Worm (Caenorhabditis elegans) whole organism, L1 larva: ENCODE data around the gene ZK669.3.

Experiments used
- C16A3.4 ChIP-seq: fragments of 150-350 bp; optimal IDR thresholded peaks from 2 replicates; lab custom pipeline; 2014; ENCODE audit warnings: missing biosample characterization, missing genetic modification characterization
- F16B12.6 ChIP-seq: fragments of 150-350 bp; optimal IDR thresholded peaks from 2 replicates; lab custom pipeline; 2014; ENCODE audit warnings: missing biosample characterization, missing genetic modification characterization
- alr-1 ChIP-seq: fragments of 200-800 bp; sonication (Bioruptor generic); optimal IDR thresholded peaks from 2 replicates; lab custom pipeline; 2018; ENCODE audit warnings: borderline replicate concordance, mild to moderate bottlenecking, missing genetic modification characterization, missing compliant biosample characterization
- ama-1 ChIP-seq: fragments of 150-350 bp; optimal IDR thresholded peaks from 2 replicates; lab custom pipeline; 2014
- blmp-1 ChIP-seq: fragments of 150-350 bp; optimal IDR thresholded peaks from 2 replicates; lab custom pipeline; 2014; ENCODE audit warnings: missing biosample characterization, missing genetic modification characterization
- ceh-63 ChIP-seq: fragments of 200-800 bp; sonication (Bioruptor generic); optimal IDR thresholded peaks from 2 replicates; lab custom pipeline; 2018; ENCODE audit warnings: mild to moderate bottlenecking, missing genetic modification characterization, missing compliant biosample characterization
- ceh-8 ChIP-seq: fragments of 200-800 bp; sonication (Bioruptor generic); optimal IDR thresholded peaks from 2 replicates; lab custom pipeline; 2018; ENCODE audit warnings: mild to moderate bottlenecking, missing genetic modification characterization, moderate library complexity, missing compliant biosample characterization
- ceh-82 ChIP-seq, 3 experiments: fragments of 150-350 bp in 1 of 3; sonication (generic microtip) in 2 of 3; optimal IDR thresholded peaks; 2 replicates each; lab custom pipeline; 2014 to 2017; ENCODE audit warnings: missing biosample characterization in 3 of 3, missing genetic modification characterization in 3 of 3
- ces-1 ChIP-seq: fragments of 150-350 bp; optimal IDR thresholded peaks from 2 replicates; lab custom pipeline; 2014; ENCODE audit warnings: missing biosample characterization, missing genetic modification reagents, missing genetic modification characterization
- dsc-1 ChIP-seq: sonication (generic microtip); optimal IDR thresholded peaks from 2 replicates; lab custom pipeline; 2016; ENCODE audit warnings: mild to moderate bottlenecking, missing genetic modification characterization, missing compliant biosample characterization
- efl-1 ChIP-seq, 4 experiments: fragments of 150-350 bp; optimal IDR thresholded peaks in 3 of 4; peaks in 1 of 4; 1 replicate in 1 of 4; 2 replicates in 3 of 4; lab custom pipeline; 2014; ENCODE audit warnings: missing biosample characterization in 2 of 4, missing genetic modification characterization in 2 of 4, missing genetic modification reagents in 2 of 4
- egl-13 ChIP-seq: sonication (generic microtip); optimal IDR thresholded peaks from 2 replicates; lab custom pipeline; 2016; ENCODE audit warnings: missing genotype, missing genetic modification reagents, missing genetic modification characterization, missing compliant biosample characterization
- ets-5 ChIP-seq: fragments of 200-800 bp; sonication (Bioruptor generic); IDR thresholded peaks from 2 replicates; pipeline ENCODE4 v1.3.6; 2022; ENCODE audit warnings: missing genetic modification characterization, missing compliant biosample characterization
- fkh-10 ChIP-seq: sonication (generic microtip); optimal IDR thresholded peaks from 2 replicates; lab custom pipeline; 2017; ENCODE audit warnings: missing biosample characterization, missing genetic modification reagents, missing genetic modification characterization
- fkh-4 ChIP-seq: sonication (generic microtip); optimal IDR thresholded peaks from 2 replicates; lab custom pipeline; 2016; ENCODE audit warnings: missing compliant biosample characterization, missing genetic modification characterization, borderline replicate concordance
- isw-1 ChIP-seq: fragments of 200-800 bp; sonication (Bioruptor generic); IDR thresholded peaks from 2 replicates; pipeline ENCODE4 v1.3.6; 2022; ENCODE audit warnings: missing genetic modification characterization, missing compliant biosample characterization
- jun-1 ChIP-seq: fragments of 150-350 bp; optimal IDR thresholded peaks from 2 replicates; lab custom pipeline; 2014; ENCODE audit warnings: missing biosample characterization, missing genetic modification reagents, missing genetic modification characterization
- lin-13 ChIP-seq: fragments of 150-350 bp; optimal IDR thresholded peaks from 2 replicates; lab custom pipeline; 2014; ENCODE audit warnings: missing biosample characterization, missing genetic modification reagents, missing genetic modification characterization
- lin-14 ChIP-seq: fragments of 200-800 bp; sonication (Bioruptor generic); optimal IDR thresholded peaks from 2 replicates; lab custom pipeline; 2018; ENCODE audit warnings: mild to moderate bottlenecking, missing genetic modification characterization, moderate library complexity, missing compliant biosample characterization
- lsy-2 ChIP-seq, 2 experiments: fragments of 150-350 bp; optimal IDR thresholded peaks; 2 replicates each; lab custom pipeline; 2014; ENCODE audit warnings: missing biosample characterization in 2 of 2, missing genetic modification characterization in 2 of 2
- mep-1 ChIP-seq: fragments of 150-350 bp; optimal IDR thresholded peaks from 2 replicates; lab custom pipeline; 2014; ENCODE audit warnings: missing biosample characterization, missing genetic modification characterization
- nhr-11 ChIP-seq: fragments of 150-350 bp; optimal IDR thresholded peaks from 2 replicates; lab custom pipeline; 2014; ENCODE audit warnings: missing biosample characterization, missing genetic modification characterization
- nhr-12 ChIP-seq: sonication (generic microtip); optimal IDR thresholded peaks from 2 replicates; lab custom pipeline; 2017; ENCODE audit warnings: missing biosample characterization, missing genetic modification characterization
- nhr-20 ChIP-seq: sonication (generic microtip); optimal IDR thresholded peaks from 2 replicates; lab custom pipeline; 2016; ENCODE audit warnings: mild to moderate bottlenecking, missing genetic modification characterization, missing compliant biosample characterization
- nhr-28 ChIP-seq: fragments of 150-350 bp; optimal IDR thresholded peaks from 2 replicates; lab custom pipeline; 2014; ENCODE audit warnings: missing biosample characterization, missing genetic modification characterization
- nhr-71 ChIP-seq: sonication (generic microtip); optimal IDR thresholded peaks from 2 replicates; lab custom pipeline; 2016; ENCODE audit warnings: mild to moderate bottlenecking, missing genetic modification characterization, moderate library complexity, missing compliant biosample characterization
- nhr-77 ChIP-seq: fragments of 150-350 bp; optimal IDR thresholded peaks from 2 replicates; lab custom pipeline; 2014; ENCODE audit warnings: missing biosample characterization, missing genetic modification characterization
- nhr-85 ChIP-seq: sonication (generic microtip); peaks from one replicate; lab custom pipeline; 2016; ENCODE audit warnings: missing genetic modification characterization, inconsistent platforms, missing compliant biosample characterization
- nhr-90 ChIP-seq: sonication (generic microtip); optimal IDR thresholded peaks from 2 replicates; lab custom pipeline; 2016; ENCODE audit warnings: mild to moderate bottlenecking, missing genetic modification characterization, missing compliant biosample characterization; ENCODE audit not compliant: poor library complexity
- pag-3 ChIP-seq: sonication (generic microtip); optimal IDR thresholded peaks from 2 replicates; lab custom pipeline; 2017; ENCODE audit warnings: missing genetic modification characterization, mild to moderate bottlenecking, missing compliant biosample characterization, antibody characterized with exemption, borderline replicate concordance; ENCODE audit not compliant: insufficient read depth
- pax-3 ChIP-seq: fragments of 200-800 bp; sonication (Bioruptor generic); optimal IDR thresholded peaks from 2 replicates; lab custom pipeline; 2018; ENCODE audit warnings: mild to moderate bottlenecking, missing genetic modification characterization, moderate library complexity, missing compliant biosample characterization
- pqm-1 ChIP-seq: sonication (generic microtip); optimal IDR thresholded peaks from 3 replicates; lab custom pipeline; 2017; ENCODE audit warnings: missing biosample characterization, missing genetic modification characterization
- snu-23 ChIP-seq: sonication (generic microtip); optimal IDR thresholded peaks from 2 replicates; lab custom pipeline; 2016; ENCODE audit warnings: missing genetic modification characterization, missing compliant biosample characterization
- tbx-2 ChIP-seq: sonication (generic microtip); optimal IDR thresholded peaks from 2 replicates; lab custom pipeline; 2016; ENCODE audit warnings: missing genetic modification characterization, missing compliant biosample characterization
- unc-86 ChIP-seq: sonication (generic microtip); optimal IDR thresholded peaks from 2 replicates; lab custom pipeline; 2016; ENCODE audit warnings: missing genetic modification characterization, missing compliant biosample characterization
- unc-98 ChIP-seq: fragments of 200-800 bp; sonication (Bioruptor generic); IDR thresholded peaks from 2 replicates; pipeline ENCODE4 v1.3.6; 2022; ENCODE audit warnings: missing genetic modification characterization, missing compliant biosample characterization
- ztf-11 ChIP-seq, 2 experiments: sonication (generic microtip); optimal IDR thresholded peaks; 2 replicates each; lab custom pipeline; 2016 to 2017; ENCODE audit warnings: missing genetic modification characterization in 2 of 2, missing biosample characterization in 1 of 2, missing compliant biosample characterization in 1 of 2

The ZK669.3 gene

DNA sequence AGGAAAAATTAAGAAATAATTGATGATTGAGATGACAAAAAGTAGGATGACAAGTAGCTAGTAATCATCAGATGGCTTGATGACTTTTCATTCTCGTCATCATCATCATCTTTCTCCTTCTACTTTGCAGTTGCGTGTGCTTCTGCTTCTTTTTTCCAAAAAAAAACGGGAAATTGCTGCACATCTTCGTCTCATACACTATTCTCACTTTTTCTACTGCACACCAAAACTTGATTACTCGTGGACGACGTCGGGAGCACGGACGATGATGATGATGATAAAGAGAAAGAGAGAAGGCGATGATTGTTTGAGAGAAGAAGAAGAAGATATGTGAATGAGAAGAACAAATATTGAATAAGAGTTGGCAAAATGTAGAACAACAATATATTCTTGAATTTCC, 19.8 kb upstream of the ZK669.3 start:
- TF ChIP-seq ceh-82 (tag; optimal IDR thresholded peaks at IDR 0.05; lab: Kevin White, UChicago), result peak in 1 of 3 experiments; percentile 33
- no peak for TF ChIP-seq efl-1 (optimal IDR thresholded peaks at IDR 0.05; lab: Kevin White, UChicago)
- TF ChIP-seq efl-1 (GFP tag; optimal IDR thresholded peaks at IDR 0.05 in 1 of 2; lab: Kevin White, UChicago), result no peak
- TF ChIP-seq nhr-11, result no peak
- TF ChIP-seq jun-1, result no peak
- peak; percentile 11 for TF ChIP-seq tbx-2 (tag; lab: Kevin White, UChicago)
- TF ChIP-seq alr-1 (tag; lab: Kevin White, UChicago), result no peak
- no peak for TF ChIP-seq egl-13 (tag; lab: Kevin White, UChicago)
- TF ChIP-seq fkh-10, result peak; percentile 88
- peak; percentile 76 for TF ChIP-seq ces-1
- peak; percentile 55 for TF ChIP-seq nhr-71 (tag; lab: Kevin White, UChicago)
- no peak for TF ChIP-seq pag-3 (tag; lab: Kevin White, UChicago)
- TF ChIP-seq ets-5 (GFP tag; lab: Robert Waterston, UW), result no peak
- TF ChIP-seq pqm-1 (tag; lab: Kevin White, UChicago), result no peak
- peak; percentile 34 for TF ChIP-seq ceh-8 (GFP tag; lab: Kevin White, UChicago)
- TF ChIP-seq pax-3 (tag; lab: Kevin White, UChicago), result no peak
- TF ChIP-seq lin-14 (GFP tag; lab: Kevin White, UChicago), result peak; percentile 78
- TF ChIP-seq nhr-77 (tag; lab: Kevin White, UChicago), result no peak

DNA sequence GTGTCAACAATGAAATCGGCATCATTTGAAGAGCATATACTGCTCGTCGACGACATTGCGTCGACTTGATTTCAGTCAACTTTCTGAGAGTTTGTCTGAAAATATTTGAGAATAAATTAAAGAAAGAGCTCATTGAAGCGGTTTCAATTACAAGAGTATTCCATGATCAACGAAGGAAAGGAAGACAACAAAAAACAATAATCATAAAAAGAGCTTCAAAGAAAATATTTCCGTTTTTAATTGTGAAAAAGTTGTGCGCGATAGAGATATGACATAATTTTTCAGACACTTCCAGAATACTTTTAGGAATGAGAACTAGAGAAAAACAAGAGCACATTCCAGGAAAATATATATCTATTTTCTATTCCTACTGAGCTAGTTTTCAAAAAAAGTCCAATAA, 12.3 kb upstream of the ZK669.3 start, which contains the start of gene spv-1:
Gene spv-1 (minus strand): TSS at position 101 of the 400 bp plus-strand sequence.
- TF ChIP-seq nhr-90 (no peak), nhr-28 (tag; lab: Kevin White, UChicago) (no peak), efl-1 (optimal IDR thresholded peaks at IDR 0.05; lab: Kevin White, UChicago) (no peak), efl-1 (GFP tag; optimal IDR thresholded peaks at IDR 0.05 in 1 of 2; lab: Kevin White, UChicago) (peak in 1 of 2 experiments; percentile 6), fkh-4 (tag; lab: Kevin White, UChicago) (no peak), ceh-63 (GFP tag; lab: Kevin White, UChicago) (no peak)

DNA sequence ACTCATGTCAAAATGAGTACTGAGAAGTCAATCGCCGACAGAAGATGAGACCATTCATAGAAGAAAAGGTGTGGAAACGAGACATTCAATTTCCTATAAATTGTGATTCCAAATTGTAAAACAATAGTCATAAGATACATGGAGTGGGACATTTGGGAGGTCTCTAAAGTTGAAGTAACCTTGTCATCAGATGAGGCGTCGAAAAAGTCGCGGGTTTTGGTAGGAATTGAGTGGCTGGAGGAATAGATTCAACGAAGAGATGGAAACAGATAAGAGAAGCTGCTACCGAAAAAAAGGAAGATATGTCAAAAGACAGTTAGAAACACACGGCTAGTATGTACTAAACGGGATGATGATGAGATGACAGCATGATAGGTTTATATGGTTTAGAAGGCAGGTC, 10.3 kb upstream of the ZK669.3 start:
- TF ChIP-seq nhr-85, result peak; percentile 85
- no peak for TF ChIP-seq dsc-1
- no peak for TF ChIP-seq nhr-12 (tag; lab: Kevin White, UChicago)
- TF ChIP-seq efl-1 (optimal IDR thresholded peaks at IDR 0.05; lab: Kevin White, UChicago), result no peak
- no peak for TF ChIP-seq efl-1 (GFP tag; optimal IDR thresholded peaks at IDR 0.05 in 1 of 2; lab: Kevin White, UChicago)
- no peak for TF ChIP-seq ceh-8 (GFP tag; lab: Kevin White, UChicago)
- no peak for TF ChIP-seq unc-86
- TF ChIP-seq snu-23 (GFP tag; lab: Kevin White, UChicago), result peak; percentile 52
- peak; percentile 27 for TF ChIP-seq mep-1 (tag; lab: Kevin White, UChicago)
- peak; percentile 37 for TF ChIP-seq blmp-1 (tag; lab: Kevin White, UChicago)
- TF ChIP-seq nhr-20, result peak; percentile 36
- TF ChIP-seq fkh-10, result no peak
- peak in 1 of 2 experiments; percentile 8 for TF ChIP-seq lsy-2 (tag; optimal IDR thresholded peaks at IDR 0.05; lab: Kevin White, UChicago)
- TF ChIP-seq pag-3 (tag; lab: Kevin White, UChicago), result no peak
- peak; percentile 28 for TF ChIP-seq nhr-90
- TF ChIP-seq ama-1 (lab: Kevin White, UChicago), result no peak
- TF ChIP-seq nhr-77 (tag; lab: Kevin White, UChicago), result no peak
- TF ChIP-seq C16A3.4 (tag; lab: Kevin White, UChicago), result peak; percentile 4
- no peak for TF ChIP-seq isw-1 (GFP tag; lab: Robert Waterston, UW)
- TF ChIP-seq jun-1, result no peak
- peak; percentile 71 for TF ChIP-seq lin-14 (GFP tag; lab: Kevin White, UChicago)
- no peak for TF ChIP-seq unc-98 (GFP tag; lab: Robert Waterston, UW)

DNA sequence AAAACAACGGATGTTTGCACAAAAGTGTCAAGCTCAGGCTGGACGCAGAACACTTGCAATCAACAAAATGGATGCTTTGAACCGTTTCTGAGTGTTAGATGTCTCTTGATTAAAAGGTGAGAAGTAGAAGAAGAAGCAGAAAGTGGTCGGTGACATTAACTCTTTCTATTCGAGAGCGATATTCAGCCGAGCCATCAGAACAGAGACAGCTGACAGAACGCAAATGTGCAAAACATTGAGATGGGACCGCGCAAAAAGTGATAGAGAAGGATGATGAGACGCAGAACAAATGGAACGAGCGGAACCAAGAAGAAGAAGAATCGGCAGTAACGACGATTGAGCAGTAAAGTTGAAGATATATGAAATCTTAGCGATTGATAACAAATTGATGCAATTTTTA, 5.3 kb upstream of the ZK669.3 start:
- TF ChIP-seq ets-5 (GFP tag; lab: Robert Waterston, UW) (no peak), pqm-1 (tag; lab: Kevin White, UChicago) (no peak), lin-14 (GFP tag; lab: Kevin White, UChicago) (no peak), ztf-11 (tag; optimal IDR thresholded peaks at IDR 0.05; lab: Kevin White, UChicago) (no peak), unc-98 (GFP tag; lab: Robert Waterston, UW) (no peak), F16B12.6 (tag; lab: Kevin White, UChicago) (no peak), jun-1 (no peak), lin-13 (no peak)
